Fruit fly (Drosophila melanogaster) whole organism, embryonic: ENCODE results near the gene Ptp69D.

Experiments used
- Ada2b ChIP-seq: fragments of 200-800 bp; sonication (Bioruptor generic); IDR thresholded peaks from 2 replicates; pipeline ENCODE4 v1.3.6; 2022; ENCODE audit warnings: missing biosample characterization, missing genetic modification characterization
- Bgb ChIP-seq: fragments of 200-800 bp; sonication (Bioruptor generic); IDR thresholded peaks from 2 replicates; pipeline ENCODE4 v1.3.6; 2022; ENCODE audit warnings: missing biosample characterization, missing genetic modification characterization; ENCODE audit not compliant: partially characterized antibody
- CG1024 ChIP-seq: fragments of 200-800 bp; sonication (Bioruptor generic); IDR thresholded peaks from 2 replicates; pipeline ENCODE4 v1.3.6; 2022; ENCODE audit warnings: missing biosample characterization, missing genetic modification characterization
- CG10267 ChIP-seq: fragments of 200-800 bp; sonication (Bioruptor generic); optimal IDR thresholded peaks from 2 replicates; lab custom pipeline; 2018; ENCODE audit warnings: missing biosample characterization, mild to moderate bottlenecking, missing genetic modification characterization, moderate library complexity
- CG10431 ChIP-seq: fragments of 200-800 bp; sonication (Bioruptor generic); optimal IDR thresholded peaks from 3 replicates; lab custom pipeline; 2018; ENCODE audit warnings: missing biosample characterization, mild to moderate bottlenecking, missing genetic modification characterization
- CG12104 ChIP-seq: fragments of 200-800 bp; sonication (Bioruptor generic); optimal IDR thresholded peaks from 3 replicates; lab custom pipeline; 2016; ENCODE audit warnings: missing biosample characterization, missing genetic modification characterization
- CG14710 ChIP-seq: fragments of 200-800 bp; sonication (Bioruptor generic); optimal IDR thresholded peaks from 3 replicates; lab custom pipeline; 2019; ENCODE audit warnings: missing biosample characterization, mild to moderate bottlenecking, missing genetic modification characterization, moderate library complexity
- CG1603 ChIP-seq: fragments of 200-800 bp; sonication (Bioruptor generic); optimal IDR thresholded peaks from 2 replicates; lab custom pipeline; 2019; ENCODE audit warnings: missing biosample characterization, mild to moderate bottlenecking, missing genetic modification characterization, moderate library complexity
- CG17186 ChIP-seq: fragments of 200-800 bp; sonication (Bioruptor generic); optimal IDR thresholded peaks from 3 replicates; lab custom pipeline; 2017; ENCODE audit warnings: missing biosample characterization, missing genetic modification reagents, missing genetic modification characterization
- CG17385 ChIP-seq: fragments of 200-800 bp; sonication (Bioruptor generic); optimal IDR thresholded peaks from 3 replicates; lab custom pipeline; 2018; ENCODE audit warnings: missing biosample characterization, mild to moderate bottlenecking, missing genetic modification characterization
- CG17612 ChIP-seq: fragments of 200-800 bp; sonication (Bioruptor generic); IDR thresholded peaks from 2 replicates; pipeline ENCODE4 v1.3.6; 2022; ENCODE audit warnings: missing biosample characterization, missing genetic modification characterization
- CG2129 ChIP-seq: fragments of 200-800 bp; sonication (Bioruptor generic); IDR thresholded peaks from 2 replicates; pipeline ENCODE4 v1.3.6; 2022; ENCODE audit warnings: missing biosample characterization, missing genetic modification characterization; ENCODE audit not compliant: partially characterized antibody
- CG2712 ChIP-seq: fragments of 200-800 bp; optimal IDR thresholded peaks from 3 replicates; lab custom pipeline; 2019; ENCODE audit warnings: missing biosample characterization, mild to moderate bottlenecking, missing genetic modification characterization, moderate library complexity
- CG3847 ChIP-seq: fragments of 200-800 bp; sonication (Bioruptor generic); IDR thresholded peaks from 2 replicates; pipeline ENCODE4 v1.3.6; 2022; ENCODE audit warnings: missing biosample characterization, missing genetic modification characterization
- CG6254 ChIP-seq: fragments of 200-800 bp; sonication (Bioruptor generic); optimal IDR thresholded peaks from 3 replicates; lab custom pipeline; 2017; ENCODE audit warnings: mild to moderate bottlenecking, missing biosample characterization, missing genetic modification reagents, missing genetic modification characterization
- CG6854 ChIP-seq: fragments of 200-800 bp; sonication (Bioruptor generic); optimal IDR thresholded peaks from 3 replicates; lab custom pipeline; 2017; ENCODE audit warnings: missing biosample characterization, mild to moderate bottlenecking, missing genetic modification characterization
- CG7372 ChIP-seq: fragments of 200-800 bp; sonication (Bioruptor generic); IDR thresholded peaks from 2 replicates; pipeline ENCODE4 v1.3.6; 2022; ENCODE audit warnings: missing biosample characterization, missing genetic modification characterization
- CG8388 ChIP-seq: fragments of 200-800 bp; sonication (Bioruptor generic); optimal IDR thresholded peaks from 2 replicates; lab custom pipeline; 2019; ENCODE audit warnings: missing biosample characterization, mild to moderate bottlenecking, missing genetic modification characterization, moderate library complexity
- CG9797 ChIP-seq: fragments of 200-800 bp; sonication (Bioruptor generic); optimal IDR thresholded peaks from 3 replicates; lab custom pipeline; 2018; ENCODE audit warnings: missing biosample characterization, mild to moderate bottlenecking, missing genetic modification characterization
- D19B ChIP-seq: fragments of 200-800 bp; sonication (Bioruptor generic); optimal IDR thresholded peaks from 2 replicates; lab custom pipeline; 2017; ENCODE audit warnings: missing biosample characterization, mild to moderate bottlenecking, missing genetic modification characterization
- Dbx ChIP-seq: fragments of 200-800 bp; sonication (Bioruptor generic); IDR thresholded peaks from 3 replicates; pipeline ENCODE4 v1.3.6; 2022; ENCODE audit warnings: missing biosample characterization, missing genetic modification characterization
- ERR ChIP-seq: fragments of 200-800 bp; sonication (Bioruptor generic); optimal IDR thresholded peaks from 2 replicates; lab custom pipeline; 2016; ENCODE audit warnings: missing biosample characterization, missing genetic modification characterization
- H15 ChIP-seq: fragments of 200-800 bp; sonication (Bioruptor generic); IDR thresholded peaks from 3 replicates; pipeline ENCODE4 v1.3.6; 2022; ENCODE audit warnings: missing biosample characterization, missing genetic modification characterization
- Hr39 ChIP-seq: fragments of >200 bp; optimal IDR thresholded peaks from 2 replicates; lab custom pipeline; 2017
- Hr51 ChIP-seq, 2 experiments: fragments of 200-800 bp; sonication (Bioruptor generic); optimal IDR thresholded peaks; 2 replicates in 1 of 2; 3 replicates in 1 of 2; lab custom pipeline; 2016 to 2018; ENCODE audit warnings: missing biosample characterization in 2 of 2, missing genetic modification characterization in 2 of 2, mild to moderate bottlenecking in 1 of 2, moderate library complexity in 1 of 2
- Kr ChIP-seq: fragments of 200-800 bp; sonication (Bioruptor generic); optimal IDR thresholded peaks from 2 replicates; lab custom pipeline; 2017; ENCODE audit warnings: missing biosample characterization, mild to moderate bottlenecking, missing genetic modification characterization
- MESR4 ChIP-seq: fragments of 200-800 bp; sonication (Bioruptor generic); optimal IDR thresholded peaks from 2 replicates; lab custom pipeline; 2018; ENCODE audit warnings: missing biosample characterization, mild to moderate bottlenecking, missing genetic modification characterization, moderate library complexity
- Max ChIP-seq: fragments of 200-800 bp; sonication (Bioruptor generic); optimal IDR thresholded peaks from 2 replicates; lab custom pipeline; 2016; ENCODE audit warnings: missing biosample characterization, mild to moderate bottlenecking, missing genetic modification characterization
- NC2α ChIP-seq: fragments of 200-800 bp; sonication (Bioruptor generic); optimal IDR thresholded peaks from 2 replicates; lab custom pipeline; 2016; ENCODE audit warnings: missing biosample characterization, missing genetic modification characterization
- Side ChIP-seq: fragments of 200-800 bp; sonication (Bioruptor generic); optimal IDR thresholded peaks from 2 replicates; lab custom pipeline; 2016; ENCODE audit warnings: missing biosample characterization, missing genetic modification characterization
- Sox102F ChIP-seq: fragments of 200-800 bp; sonication (Bioruptor generic); optimal IDR thresholded peaks from 2 replicates; lab custom pipeline; 2018; ENCODE audit warnings: missing biosample characterization, mild to moderate bottlenecking, missing genetic modification characterization, moderate library complexity
- Sry-δ ChIP-seq: fragments of 200-800 bp; sonication (Bioruptor generic); optimal IDR thresholded peaks from 2 replicates; lab custom pipeline; 2016; ENCODE audit warnings: missing biosample characterization, missing genetic modification characterization
- Ssrp ChIP-seq: fragments of 200-800 bp; sonication (Bioruptor generic); optimal IDR thresholded peaks from 2 replicates; lab custom pipeline; 2018; ENCODE audit warnings: missing biosample characterization, mild to moderate bottlenecking, missing genetic modification characterization, moderate library complexity
- bcd ChIP-seq: fragments of 200-800 bp; sonication (Bioruptor generic); optimal IDR thresholded peaks from 2 replicates; lab custom pipeline; 2017; ENCODE audit warnings: missing biosample characterization, mild to moderate bottlenecking, missing genetic modification characterization
- chn ChIP-seq: fragments of 200-800 bp; sonication (Bioruptor generic); optimal IDR thresholded peaks from 2 replicates; lab custom pipeline; 2016; ENCODE audit warnings: missing biosample characterization, missing genetic modification characterization
- ci ChIP-seq: fragments of 200-800 bp; sonication (Bioruptor generic); IDR thresholded peaks from 3 replicates; pipeline ENCODE4 v1.3.6; 2022; ENCODE audit warnings: missing biosample characterization, missing genetic modification characterization
- dmrt11E ChIP-seq: fragments of 200-800 bp; sonication (Bioruptor generic); optimal IDR thresholded peaks from 3 replicates; lab custom pipeline; 2018; ENCODE audit warnings: missing biosample characterization, mild to moderate bottlenecking, missing genetic modification characterization, moderate library complexity
- dysf ChIP-seq: fragments of 200-800 bp; sonication (Bioruptor generic); IDR thresholded peaks from 3 replicates; pipeline ENCODE4 v1.3.6; 2022; ENCODE audit warnings: missing biosample characterization, missing genetic modification characterization
- en ChIP-seq: fragments of 200-800 bp; sonication (Bioruptor generic); optimal IDR thresholded peaks from 2 replicates; lab custom pipeline; 2016; ENCODE audit warnings: missing biosample characterization, missing genetic modification characterization
- eve ChIP-seq, 2 experiments: fragments of >200 bp; optimal IDR thresholded peaks; 2 replicates each; lab custom pipeline; 2017; ENCODE audit warnings: missing biosample characterization in 2 of 2, missing genetic modification characterization in 2 of 2
- fd102C ChIP-seq: fragments of 200-800 bp; sonication (Bioruptor generic); optimal IDR thresholded peaks from 2 replicates; lab custom pipeline; 2018; ENCODE audit warnings: missing biosample characterization, mild to moderate bottlenecking, missing genetic modification characterization, moderate library complexity
- gcm ChIP-seq: fragments of 200-800 bp; sonication (Bioruptor generic); optimal IDR thresholded peaks from 2 replicates; lab custom pipeline; 2019; ENCODE audit warnings: missing biosample characterization, mild to moderate bottlenecking, missing genetic modification characterization, moderate library complexity
- hkb ChIP-seq, 2 experiments: fragments of 200-800 bp in 1 of 2; fragments of >200 bp in 1 of 2; sonication (Bioruptor generic) in 1 of 2; IDR thresholded peaks in 1 of 2; optimal IDR thresholded peaks in 1 of 2; 2 replicates each; pipeline versions ENCODE4 v1.3.6 to Lab custom; 2017 to 2022; ENCODE audit warnings: missing biosample characterization in 1 of 2, missing genetic modification characterization in 1 of 2
- knrl ChIP-seq: fragments of 200-800 bp; sonication (Bioruptor generic); IDR thresholded peaks from 3 replicates; pipeline ENCODE4 v1.3.6; 2022; ENCODE audit warnings: missing biosample characterization, missing genetic modification characterization; ENCODE audit not compliant: partially characterized antibody
- luna ChIP-seq: fragments of 200-800 bp; sonication (Bioruptor generic); optimal IDR thresholded peaks from 2 replicates; lab custom pipeline; 2016; ENCODE audit warnings: missing biosample characterization, missing genetic modification characterization
- nmo ChIP-seq: fragments of 200-800 bp; sonication (Bioruptor generic); optimal IDR thresholded peaks from 2 replicates; lab custom pipeline; 2018; ENCODE audit warnings: missing biosample characterization, mild to moderate bottlenecking, missing genetic modification characterization, moderate library complexity
- prd ChIP-seq, 3 experiments: fragments of >200 bp in 2 of 3; fragments of 200-800 bp in 1 of 3; sonication (Bioruptor generic) in 1 of 3; optimal IDR thresholded peaks in 2 of 3; IDR thresholded peaks in 1 of 3; 2 replicates in 2 of 3; 3 replicates in 1 of 3; pipeline versions ENCODE4 v1.3.6 to Lab custom; 2017 to 2022; ENCODE audit warnings: missing biosample characterization in 1 of 3, missing genetic modification characterization in 1 of 3
- sqz ChIP-seq: fragments of 200-800 bp; sonication (Bioruptor generic); optimal IDR thresholded peaks from 3 replicates; lab custom pipeline; 2018; ENCODE audit warnings: missing biosample characterization, mild to moderate bottlenecking, missing genetic modification characterization
- zen2 ChIP-seq: fragments of 200-800 bp; sonication (Bioruptor generic); IDR thresholded peaks from 3 replicates; pipeline ENCODE4 v1.3.6; 2022; ENCODE audit warnings: missing biosample characterization, missing genetic modification characterization; ENCODE audit not compliant: partially characterized antibody

Ptp69D gene

dm6 chr3L:12725749-12726148 is 9.0 kb upstream of the Ptp69D start (continued):
- no peak for TF ChIP-seq Sry-δ (GFP tag; lab: Kevin White, UChicago)
- TF ChIP-seq Kr (GFP tag; lab: Kevin White, UChicago): no peak
- peak; percentile 10 for TF ChIP-seq fd102C (GFP tag; lab: Kevin White, UChicago)
- TF ChIP-seq CG12104 (GFP tag; lab: Kevin White, UChicago): no peak
- TF ChIP-seq CG17612 (GFP tag; lab: Robert Waterston, UW): no peak
- no peak for TF ChIP-seq bcd (GFP tag; lab: Kevin White, UChicago)
- no peak for TF ChIP-seq gcm
- TF ChIP-seq Hr51 (GFP tag; optimal IDR thresholded peaks at IDR 0.05; lab: Kevin White, UChicago): no peak
- peak; percentile 5 for TF ChIP-seq Max
- 0 out of 3 replicates have a peak, but pooled peaks have one; percentile 49 for TF ChIP-seq ci (GFP tag; lab: Robert Waterston, UW)
- TF ChIP-seq knrl (GFP tag; lab: Robert Waterston, UW): no peak
- TF ChIP-seq dmrt11E: peak; percentile 30
- TF ChIP-seq luna (GFP tag; lab: Kevin White, UChicago): no peak
- no peak for TF ChIP-seq MESR4 (GFP tag; lab: Kevin White, UChicago)
- no peak for TF ChIP-seq Dbx
- no peak for TF ChIP-seq CG9797 (GFP tag; lab: Kevin White, UChicago)
- no peak for TF ChIP-seq ERR (GFP tag; lab: Kevin White, UChicago)
- no peak for TF ChIP-seq NC2α (GFP tag; lab: Kevin White, UChicago)
- no peak for TF ChIP-seq CG7372 (GFP tag; lab: Robert Waterston, UW)
- peak; percentile 25 for TF ChIP-seq CG6254 (GFP tag; lab: Kevin White, UChicago)
- no peak for TF ChIP-seq chn (GFP tag; lab: Kevin White, UChicago)
- TF ChIP-seq en: no peak
- TF ChIP-seq CG6854 (GFP tag; lab: Kevin White, UChicago): no peak
- no peak for TF ChIP-seq D19B (GFP tag; lab: Kevin White, UChicago)
- peak; percentile 14 for TF ChIP-seq CG8388 (GFP tag; lab: Kevin White, UChicago)
- peak; percentile 29 for TF ChIP-seq CG2712 (tag; lab: Kevin White, UChicago)
- TF ChIP-seq hkb (optimal IDR thresholded peaks at IDR 0.05; lab: Kevin White, UChicago): no peak
- TF ChIP-seq hkb (GFP tag; IDR thresholded peaks at IDR 0.05; lab: Robert Waterston, UW): peak; percentile 41; the same call in 1 of the 2 replicates
- no peak for TF ChIP-seq Sox102F (GFP tag; lab: Kevin White, UChicago)
- TF ChIP-seq CG17186 (GFP tag; lab: Kevin White, UChicago): no peak
- TF ChIP-seq CG3847 (GFP tag; lab: Robert Waterston, UW): no peak
- TF ChIP-seq sqz (GFP tag; lab: Kevin White, UChicago): no peak
- peak; percentile 10 for TF ChIP-seq CG10267
- no peak for TF ChIP-seq prd (optimal IDR thresholded peaks at IDR 0.05; lab: Kevin White, UChicago)
- TF ChIP-seq prd (GFP tag; IDR thresholded peaks at IDR 0.05; lab: Robert Waterston, UW): peak; percentile 64; the same call in 2 of the 3 replicates
- 0 out of 3 replicates have a peak, but pooled peaks have one; percentile 32 for TF ChIP-seq dysf (GFP tag; lab: Robert Waterston, UW)
- no peak for TF ChIP-seq Bgb
- no peak for TF ChIP-seq CG2129 (GFP tag; lab: Robert Waterston, UW)
- peak; percentile 42; the same call in 1 of the 2 replicates for TF ChIP-seq Ada2b
- no peak for TF ChIP-seq Side (GFP tag; lab: Kevin White, UChicago)
- TF ChIP-seq CG1024 (GFP tag; lab: Robert Waterston, UW): 0 out of 2 replicates have a peak, but pooled peaks have one; percentile 13
- TF ChIP-seq CG1603 (tag; lab: Kevin White, UChicago): peak; percentile 21
- TF ChIP-seq H15 (GFP tag; lab: Robert Waterston, UW): no peak
- TF ChIP-seq zen2 (GFP tag; lab: Robert Waterston, UW): no peak
- TF ChIP-seq nmo (GFP tag; lab: Kevin White, UChicago): peak; percentile 36
- no peak for TF ChIP-seq eve (GFP tag; optimal IDR thresholded peaks at IDR 0.05; lab: Kevin White, UChicago)
- TF ChIP-seq Ssrp: no peak
- TF ChIP-seq CG14710 (tag; lab: Kevin White, UChicago): peak; percentile 27
- no peak for TF ChIP-seq Hr39 (lab: Kevin White, UChicago)
- no peak for TF ChIP-seq CG17385 (GFP tag; lab: Kevin White, UChicago)
- TF ChIP-seq CG10431 (GFP tag; lab: Kevin White, UChicago): no peak
